Fruit fly (Drosophila melanogaster): ENCODE data around the gene cad.

The cad gene

dm6 chr2L:20799991-20800897 lies 29.7 kb downstream of the cad start (continued):
- TF ChIP-seq E2f1 (GFP tag; IDR thresholded peaks at IDR 0.05), result peak; percentile 65
- 0 out of 2 replicates have a peak, but pooled peaks have one; percentile 37 for TF ChIP-seq Nf-YA (GFP tag; IDR thresholded peaks at IDR 0.05)
- peak; percentile 83 for TF ChIP-seq schlank (tag; optimal IDR thresholded peaks at IDR 0.05)
- TF ChIP-seq stwl (tag; optimal IDR thresholded peaks at IDR 0.05), result no peak

dm6 chr2L:20801801-20802200 lies 31.3 kb downstream of the cad start:
- TF ChIP-seq crol (GFP tag; IDR thresholded peaks at IDR 0.05) (peak; percentile 71), Hmr (GFP tag; optimal IDR thresholded peaks at IDR 0.05) (peak; percentile 10), fru (optimal IDR thresholded peaks at IDR 0.05) (no peak), CG12769 (tag; optimal IDR thresholded peaks at IDR 0.05) (peak; percentile 16), Optix (GFP tag; IDR thresholded peaks at IDR 0.05) (no peak), Ada2b (GFP tag; IDR thresholded peaks at IDR 0.05) (no peak), CG11085 (GFP tag; IDR thresholded peaks at IDR 0.05) (peak; percentile 19; the same call in 1 of the 2 replicates), ci (GFP tag; IDR thresholded peaks at IDR 0.05) (0 out of 3 replicates have a peak, but pooled peaks have one; percentile 14), wdn (GFP tag; IDR thresholded peaks at IDR 0.05) (0 out of 2 replicates have a peak, but pooled peaks have one; percentile 26), Sox102F (GFP tag; optimal IDR thresholded peaks at IDR 0.05) (no peak), ttk (GFP tag; IDR thresholded peaks at IDR 0.05) (no peak), exex (tag; optimal IDR thresholded peaks at IDR 0.05) (peak; percentile 51), CG11695 (GFP tag; IDR thresholded peaks at IDR 0.05) (no peak), CG33213 (GFP tag; optimal IDR thresholded peaks at IDR 0.05) (no peak), CG16779 (GFP tag; IDR thresholded peaks at IDR 0.05) (0 out of 2 replicates have a peak, but pooled peaks have one; percentile 50), Mes4 (GFP tag; optimal IDR thresholded peaks at IDR 0.05) (no peak), en (GFP tag; optimal IDR thresholded peaks at IDR 0.05) (no peak), hb (GFP tag; IDR thresholded peaks at IDR 0.05; ENCODE audit: partially characterized antibody) (0 out of 3 replicates have a peak, but pooled peaks have one; percentile 19), tll (GFP tag; optimal IDR thresholded peaks at IDR 0.05) (no peak), CG4820 (GFP tag; optimal IDR thresholded peaks at IDR 0.05) (no peak), CG10543 (GFP tag; optimal IDR thresholded peaks at IDR 0.05) (peak; percentile 3), NfI (GFP tag; optimal IDR thresholded peaks at IDR 0.05) (no peak), unc-4 (GFP tag; IDR thresholded peaks at IDR 0.05; ENCODE audit: partially characterized antibody) (no peak), CG10366 (GFP tag; IDR thresholded peaks at IDR 0.05) (no peak), CG34376 (GFP tag; optimal IDR thresholded peaks at IDR 0.05) (peak; percentile 5), row (GFP tag; IDR thresholded peaks at IDR 0.05) (peak; percentile 16; the same call in 1 of the 3 replicates), Doc2 (GFP tag; IDR thresholded peaks at IDR 0.05) (no peak), Hr3 (GFP tag; optimal IDR thresholded peaks at IDR 0.05) (no peak), btn (GFP tag; optimal IDR thresholded peaks at IDR 0.05) (no peak), NFAT (GFP tag; IDR thresholded peaks at IDR 0.05) (peak; percentile 47; the same call in 1 of the 2 replicates), CG6689 (GFP tag; IDR thresholded peaks at IDR 0.05) (peak; percentile 65), mirr (GFP tag; optimal IDR thresholded peaks at IDR 0.05) (peak; percentile 13), sens (GFP tag) (peak; percentile 36), CG8388 (GFP tag; optimal IDR thresholded peaks at IDR 0.05) (no peak), trh (GFP tag; optimal IDR thresholded peaks at IDR 0.05) (no peak), repo (GFP tag; optimal IDR thresholded peaks at IDR 0.05) (no peak), CG3726 (GFP tag; IDR thresholded peaks at IDR 0.05) (no peak), MBD-R2 (GFP tag; IDR thresholded peaks at IDR 0.05) (0 out of 2 replicates have a peak, but pooled peaks have one; percentile 14), CG11504 (tag; optimal IDR thresholded peaks at IDR 0.05) (no peak), CG9215 (GFP tag; IDR thresholded peaks at IDR 0.05) (0 out of 2 replicates have a peak, but pooled peaks have one; percentile 25), CG11456 (GFP tag; IDR thresholded peaks at IDR 0.05) (peak; percentile 46; the same call in 2 of the 3 replicates), lab (GFP tag; optimal IDR thresholded peaks at IDR 0.05) (peak; percentile 30), gro (GFP tag; optimal IDR thresholded peaks at IDR 0.05) (no peak), sug (tag; optimal IDR thresholded peaks at IDR 0.05) (peak; percentile 68)

All from whole organism, embryonic.